Worm (Caenorhabditis elegans): ENCODE measurements around the gene bath-13.
"Not testable (repeated sequence)": the region's sequence is repeated elsewhere in the genome, so short reads cannot be mapped to it uniquely, and the experiment has no call there.

ce11 chrII:2534459-2534858 is 12.6 kb upstream of the bath-13 start, which contains the start of gene K02F6.5:
- not testable (repeated sequence) for TF ChIP-seq nfya-2 (GFP tag; IDR thresholded peaks at IDR 0.05); gei-17 (GFP tag; optimal IDR thresholded peaks at IDR 0.05); F55B11.4 (tag; optimal IDR thresholded peaks at IDR 0.05; ENCODE audit: borderline replicate concordance, insufficient read depth); ztf-6 (GFP tag; IDR thresholded peaks at IDR 0.05); sdz-38 (tag; optimal IDR thresholded peaks at IDR 0.05); hmg-1.2 (GFP tag; IDR thresholded peaks at IDR 0.05); K11D2.4 (GFP tag; IDR thresholded peaks at IDR 0.05)

Measured in whole organism, young adult.